Worm (Caenorhabditis elegans) whole organism, early embryonic: ENCODE data around the gene K01D12.9.

Experiments used
- B0310.2 ChIP-seq: sonication (generic microtip); optimal IDR thresholded peaks from 2 replicates; lab custom pipeline; 2016; ENCODE audit warnings: mild to moderate bottlenecking, missing genetic modification characterization, missing compliant biosample characterization
- F13C5.2 ChIP-seq: sonication (generic microtip); optimal IDR thresholded peaks from 2 replicates; lab custom pipeline; 2017; ENCODE audit warnings: mild to moderate bottlenecking, missing genetic modification characterization, inconsistent platforms, missing compliant biosample characterization
- aly-1 ChIP-seq: sonication (generic microtip); optimal IDR thresholded peaks from 2 replicates; lab custom pipeline; 2016; ENCODE audit warnings: missing genetic modification characterization, missing compliant biosample characterization
- ama-1 ChIP-seq: fragments of 150-350 bp; optimal IDR thresholded peaks from 2 replicates; lab custom pipeline; 2014
- ceh-13 ChIP-seq: fragments of 200-800 bp; sonication (Bioruptor generic); optimal IDR thresholded peaks from 2 replicates; lab custom pipeline; 2018; ENCODE audit warnings: mild to moderate bottlenecking, missing genetic modification characterization, missing compliant biosample characterization
- ceh-36 ChIP-seq: sonication (generic microtip); optimal IDR thresholded peaks from 2 replicates; lab custom pipeline; 2016; ENCODE audit warnings: missing genetic modification characterization, inconsistent platforms, missing compliant biosample characterization
- ets-7 ChIP-seq: sonication (generic microtip); optimal IDR thresholded peaks from 2 replicates; lab custom pipeline; 2016; ENCODE audit warnings: missing genotype, missing genetic modification characterization, missing compliant biosample characterization
- flt-1 ChIP-seq: fragments of 200-800 bp; sonication (Bioruptor generic); IDR thresholded peaks from 2 replicates; pipeline ENCODE4 v1.3.6; 2022; ENCODE audit warnings: missing genetic modification characterization, missing compliant biosample characterization
- hmbx-1 ChIP-seq: sonication (generic microtip); optimal IDR thresholded peaks from 2 replicates; lab custom pipeline; 2016; ENCODE audit warnings: mild to moderate bottlenecking, missing genetic modification characterization, missing compliant biosample characterization
- hmg-4 ChIP-seq: fragments of 200-800 bp; sonication (Bioruptor generic); optimal IDR thresholded peaks from 2 replicates; lab custom pipeline; 2018; ENCODE audit warnings: mild to moderate bottlenecking, missing genetic modification characterization, missing compliant biosample characterization
- hnd-1 ChIP-seq: sonication (generic microtip); optimal IDR thresholded peaks from 2 replicates; lab custom pipeline; 2016; ENCODE audit warnings: missing genetic modification characterization, missing compliant biosample characterization
- pes-1 ChIP-seq: fragments of 200-800 bp; sonication (Bioruptor generic); IDR thresholded peaks from 2 replicates; pipeline ENCODE4 v1.3.6; 2022; ENCODE audit warnings: missing genetic modification reagents, missing genetic modification characterization, missing compliant biosample characterization
- scrt-1 ChIP-seq: fragments of 200-800 bp; sonication (Bioruptor generic); IDR thresholded peaks from 2 replicates; pipeline ENCODE4 v1.3.6; 2022; ENCODE audit warnings: missing genetic modification characterization, missing compliant biosample characterization
- sea-1 ChIP-seq: fragments of 200-800 bp; sonication (Bioruptor generic); conservative IDR thresholded peaks from 2 replicates; pipeline ENCODE4 v1.3.6; 2022; ENCODE audit warnings: missing genetic modification characterization, missing compliant biosample characterization
- tbx-11 ChIP-seq: fragments of 200-800 bp; sonication (Bioruptor generic); IDR thresholded peaks from 2 replicates; pipeline ENCODE4 v1.3.6; 2022; ENCODE audit warnings: missing genetic modification characterization, missing compliant biosample characterization
- tbx-37 ChIP-seq: fragments of 200-800 bp; sonication (Bioruptor generic); conservative IDR thresholded peaks from 2 replicates; pipeline ENCODE4 v1.3.6; 2022; ENCODE audit warnings: missing genetic modification reagents, missing genetic modification characterization, missing compliant biosample characterization
- tra-4 ChIP-seq: sonication (generic microtip); optimal IDR thresholded peaks from 2 replicates; lab custom pipeline; 2017; ENCODE audit warnings: missing genetic modification characterization, missing compliant biosample characterization

Gene K01D12.9

ce11 chrV:12408996-12409395, 4.6 kb upstream of the K01D12.9 start:
- TF ChIP-seq hmbx-1 (tag; lab: Kevin White, UChicago) (no peak), hmg-4 (GFP tag; lab: Kevin White, UChicago) (no peak), B0310.2 (tag; lab: Kevin White, UChicago) (no peak), ama-1 (no peak), tbx-11 (GFP tag; lab: Robert Waterston, UW) (no peak), aly-1 (no peak), pes-1 (GFP tag; lab: Robert Waterston, UW) (no peak), tbx-37 (GFP tag; lab: Robert Waterston, UW) (no peak), hnd-1 (tag; lab: Kevin White, UChicago) (no peak), ceh-13 (no peak), flt-1 (GFP tag; lab: Robert Waterston, UW) (no peak)

ce11 chrV:12408525-12408924, 4.1 kb upstream of the K01D12.9 start, which contains the start of gene cdr-4:
Gene cdr-4 (minus strand): TSS chrV:12408625.
- TF ChIP-seq ceh-36 (tag; lab: Kevin White, UChicago), result no peak
- no peak for TF ChIP-seq hnd-1 (tag; lab: Kevin White, UChicago)
- no peak for TF ChIP-seq ama-1
- no peak for TF ChIP-seq tbx-37 (GFP tag; lab: Robert Waterston, UW)
- TF ChIP-seq tbx-11 (GFP tag; lab: Robert Waterston, UW), result no peak
- TF ChIP-seq pes-1 (GFP tag; lab: Robert Waterston, UW), result no peak
- TF ChIP-seq ets-7 (tag; lab: Kevin White, UChicago), result no peak
- TF ChIP-seq flt-1 (GFP tag; lab: Robert Waterston, UW), result no peak
- TF ChIP-seq scrt-1 (GFP tag; lab: Robert Waterston, UW), result no peak
- no peak for TF ChIP-seq hmg-4 (GFP tag; lab: Kevin White, UChicago)
- TF ChIP-seq ceh-13, result no peak
- no peak for TF ChIP-seq tra-4 (tag; lab: Kevin White, UChicago)
- TF ChIP-seq sea-1 (GFP tag; lab: Robert Waterston, UW), result no peak
- TF ChIP-seq aly-1, result no peak
- no peak for TF ChIP-seq F13C5.2 (tag; lab: Kevin White, UChicago)
- no peak for TF ChIP-seq hmbx-1 (tag; lab: Kevin White, UChicago)
- no peak for TF ChIP-seq B0310.2 (tag; lab: Kevin White, UChicago)

DNA sequence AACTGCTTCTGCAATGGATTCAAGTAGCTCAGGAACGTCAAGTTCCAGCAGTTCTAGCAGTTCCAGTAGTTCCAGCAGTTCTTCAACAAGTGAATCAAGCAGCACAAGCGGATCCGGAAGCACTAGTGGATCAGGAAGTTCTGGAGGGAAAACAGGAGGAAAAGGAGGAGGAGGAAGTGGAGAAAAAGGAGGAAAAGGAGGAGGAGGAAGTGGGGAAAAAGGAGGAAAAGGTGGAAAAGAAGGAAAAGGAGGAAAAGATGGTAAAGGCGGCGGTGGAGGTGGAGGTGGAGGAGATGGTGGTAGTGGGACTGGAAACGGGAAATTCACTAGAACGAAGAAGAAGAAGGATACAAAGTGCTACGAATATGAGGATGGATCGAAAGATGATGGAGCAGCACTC, 2.1 kb upstream of the K01D12.9 start:
- TF ChIP-seq tra-4 (tag; lab: Kevin White, UChicago), result no peak
- no peak for TF ChIP-seq hnd-1 (tag; lab: Kevin White, UChicago)
- TF ChIP-seq flt-1 (GFP tag; lab: Robert Waterston, UW), result no peak
- TF ChIP-seq tbx-11 (GFP tag; lab: Robert Waterston, UW), result no peak
- no peak for TF ChIP-seq aly-1
- no peak for TF ChIP-seq hmg-4 (GFP tag; lab: Kevin White, UChicago)
- TF ChIP-seq pes-1 (GFP tag; lab: Robert Waterston, UW), result no peak
- no peak for TF ChIP-seq F13C5.2 (tag; lab: Kevin White, UChicago)
- no peak for TF ChIP-seq ceh-36 (tag; lab: Kevin White, UChicago)
- TF ChIP-seq ets-7 (tag; lab: Kevin White, UChicago), result no peak
- TF ChIP-seq ceh-13, result no peak
- TF ChIP-seq ama-1, result no peak
- no peak for TF ChIP-seq tbx-37 (GFP tag; lab: Robert Waterston, UW)
- TF ChIP-seq sea-1 (GFP tag; lab: Robert Waterston, UW), result no peak

DNA sequence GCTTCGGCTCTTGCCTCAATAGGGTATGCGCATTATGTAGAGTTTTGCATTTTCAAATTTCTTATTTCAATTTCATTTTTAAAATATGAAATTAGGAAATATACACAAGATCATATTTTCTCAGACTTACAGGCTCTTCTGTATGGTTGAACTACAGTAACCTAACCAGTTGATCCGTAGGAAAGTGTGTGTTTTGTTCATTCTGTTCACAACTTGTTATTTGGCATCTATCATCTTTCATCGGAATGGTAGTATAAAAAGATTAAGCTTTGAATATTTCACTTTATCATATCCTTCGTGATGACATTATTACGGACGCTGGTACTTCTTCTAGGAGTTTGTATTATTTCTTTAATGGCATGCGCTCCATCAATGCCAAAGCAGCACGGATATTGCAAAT, 1.5 kb upstream of the K01D12.9 start, which contains the start of gene K01D12.10:
K01D12.10 (plus strand) TSS at position 301 of the 400 bp plus-strand sequence.
- TF ChIP-seq aly-1 (no peak), F13C5.2 (tag; lab: Kevin White, UChicago) (no peak)

- no peak for TF ChIP-seq ets-7 (tag; lab: Kevin White, UChicago)
These were observed 2.1 kb downstream of the K01D12.9 start, which contains the start of gene K01D12.8 for ce11 chrV:12402355-12402754. Gene K01D12.8 (plus strand): TSS chrV:12402655.

DNA sequence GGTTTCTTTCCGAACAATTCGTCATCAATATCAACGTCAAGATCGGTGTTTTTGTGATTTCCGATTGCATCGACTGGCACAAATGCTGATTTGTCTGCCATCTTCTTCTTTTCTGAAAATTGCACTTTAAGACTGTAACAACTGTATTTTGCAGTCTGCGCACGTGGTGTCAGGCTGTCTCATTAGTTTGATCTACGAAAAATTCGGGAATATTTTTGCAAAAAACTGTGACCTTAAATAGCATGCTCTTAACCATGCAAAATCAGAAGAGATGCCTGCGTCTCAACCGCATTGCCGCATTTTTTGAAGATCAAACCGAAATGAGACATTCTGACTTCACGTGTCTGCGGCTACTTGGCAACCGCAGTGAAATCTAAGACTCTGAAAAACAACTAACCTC, 3.1 kb downstream of the K01D12.9 start, which contains the start of gene K01D12.7:
K01D12.7 (minus strand) TSS at position 101 of the 400 bp plus-strand sequence.
- TF ChIP-seq aly-1, result no peak
- no peak for TF ChIP-seq ceh-36 (tag; lab: Kevin White, UChicago)
- no peak for TF ChIP-seq tra-4 (tag; lab: Kevin White, UChicago)
- TF ChIP-seq ets-7 (tag; lab: Kevin White, UChicago), result no peak
- TF ChIP-seq hmbx-1 (tag; lab: Kevin White, UChicago), result no peak
- no peak for TF ChIP-seq F13C5.2 (tag; lab: Kevin White, UChicago)
- no peak for TF ChIP-seq hmg-4 (GFP tag; lab: Kevin White, UChicago)
- no peak for TF ChIP-seq tbx-37 (GFP tag; lab: Robert Waterston, UW)
- TF ChIP-seq hnd-1 (tag; lab: Kevin White, UChicago), result no peak
- no peak for TF ChIP-seq sea-1 (GFP tag; lab: Robert Waterston, UW)
- TF ChIP-seq ceh-13, result no peak
- TF ChIP-seq pes-1 (GFP tag; lab: Robert Waterston, UW), result no peak
- TF ChIP-seq tbx-11 (GFP tag; lab: Robert Waterston, UW), result no peak
- no peak for TF ChIP-seq flt-1 (GFP tag; lab: Robert Waterston, UW)
- TF ChIP-seq B0310.2 (tag; lab: Kevin White, UChicago), result no peak
- TF ChIP-seq scrt-1 (GFP tag; lab: Robert Waterston, UW), result no peak
- TF ChIP-seq ama-1, result no peak

DNA sequence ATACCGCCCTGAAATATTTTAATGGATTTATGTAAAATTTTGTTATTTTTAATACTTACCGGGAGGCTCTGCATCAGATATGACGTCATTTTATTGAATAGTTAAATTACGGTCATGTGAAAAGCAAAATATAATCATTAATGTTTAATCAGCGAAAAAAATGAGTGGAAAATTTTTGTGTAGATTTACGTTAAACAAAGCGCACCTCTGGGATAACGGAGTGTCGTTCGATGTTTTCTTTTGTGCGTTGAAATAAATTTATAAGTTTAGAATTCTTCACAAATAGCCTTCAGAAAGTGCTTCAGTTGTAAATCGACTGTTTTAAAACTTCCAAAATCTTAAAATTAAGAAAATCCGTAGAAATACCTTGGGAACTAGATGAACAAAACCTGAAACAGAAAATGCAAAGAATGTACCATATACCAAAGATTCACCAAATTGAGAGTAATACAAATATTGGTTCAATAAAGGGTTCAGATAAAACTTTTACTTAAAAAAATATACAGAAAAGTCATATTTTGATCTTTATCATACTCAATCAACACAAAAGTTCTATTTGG, 3.7 kb downstream of the K01D12.9 start, which contains the start of the genes K01D12.20 and miga-1:
K01D12.20 (minus strand) TSS at position 138 of the 560 bp plus-strand sequence.
miga-1 (minus strand) TSS at position 183 of the 560 bp plus-strand sequence.
- TF ChIP-seq sea-1 (GFP tag; lab: Robert Waterston, UW) (no peak), tbx-11 (GFP tag; lab: Robert Waterston, UW) (no peak), ama-1 (no peak), aly-1 (no peak), tra-4 (tag; lab: Kevin White, UChicago) (no peak), scrt-1 (GFP tag; lab: Robert Waterston, UW) (no peak), ceh-13 (no peak), flt-1 (GFP tag; lab: Robert Waterston, UW) (no peak), hmg-4 (GFP tag; lab: Kevin White, UChicago) (no peak), hnd-1 (tag; lab: Kevin White, UChicago) (no peak), hmbx-1 (tag; lab: Kevin White, UChicago) (no peak), ceh-36 (tag; lab: Kevin White, UChicago) (no peak), B0310.2 (tag; lab: Kevin White, UChicago) (no peak), tbx-37 (GFP tag; lab: Robert Waterston, UW) (no peak), ets-7 (tag; lab: Kevin White, UChicago) (no peak), pes-1 (GFP tag; lab: Robert Waterston, UW) (no peak), F13C5.2 (tag; lab: Kevin White, UChicago) (no peak)
